Fruit fly (Drosophila melanogaster) whole organism, prepupa: ENCODE data around the gene CG11964.

Source experiments
- Blimp-1 ChIP-seq: fragments of 200-800 bp; sonication (Bioruptor generic); optimal IDR thresholded peaks from 3 replicates; lab custom pipeline; 2017; ENCODE audit warnings: missing biosample characterization, missing genetic modification characterization, mild to moderate bottlenecking, moderate library complexity, missing genetic modification reagents
- Eip93F ChIP-seq: fragments of 200-800 bp; sonication (Bioruptor generic); optimal IDR thresholded peaks from 2 replicates; lab custom pipeline; 2016; ENCODE audit warnings: missing biosample characterization, mild to moderate bottlenecking, missing genetic modification characterization
- cyc ChIP-seq: fragments of 200-800 bp; sonication (Bioruptor generic); optimal IDR thresholded peaks from 3 replicates; lab custom pipeline; 2016; ENCODE audit warnings: missing biosample characterization, missing genetic modification characterization

dm6 chr3R:8958300-8958699, 13.5 kb upstream of the CG11964 start:
- TF ChIP-seq Eip93F (GFP tag; lab: Kevin White, UChicago), result no peak
- no peak for TF ChIP-seq Blimp-1
- no peak for TF ChIP-seq cyc
